Fruit fly (Drosophila melanogaster) whole organism, embryonic: ENCODE measurements around the gene CG8042.

Experiments used
- ATbp ChIP-seq: fragments of 200-800 bp; sonication (Bioruptor generic); optimal IDR thresholded peaks from 2 replicates; lab custom pipeline; 2017; ENCODE audit warnings: missing biosample characterization, mild to moderate bottlenecking, missing genetic modification characterization, missing genetic modification reagents
- CG11504 ChIP-seq: fragments of 200-800 bp; sonication (Bioruptor generic); optimal IDR thresholded peaks from 3 replicates; lab custom pipeline; 2019; ENCODE audit warnings: missing biosample characterization, mild to moderate bottlenecking, missing genetic modification characterization, moderate library complexity
- CG12659 ChIP-seq: fragments of 200-800 bp; sonication (Bioruptor generic); optimal IDR thresholded peaks from 3 replicates; lab custom pipeline; 2017; ENCODE audit warnings: mild to moderate bottlenecking, missing biosample characterization, missing genetic modification reagents, missing genetic modification characterization
- CG13894 ChIP-seq: fragments of 200-800 bp; sonication (Bioruptor generic); optimal IDR thresholded peaks from 3 replicates; lab custom pipeline; 2018; ENCODE audit warnings: missing biosample characterization, mild to moderate bottlenecking, missing genetic modification characterization, moderate library complexity
- CG15073 ChIP-seq: fragments of 200-800 bp; sonication (Bioruptor generic); optimal IDR thresholded peaks from 2 replicates; lab custom pipeline; 2016; ENCODE audit warnings: missing biosample characterization, missing genetic modification characterization
- CG15479 ChIP-seq: fragments of 200-800 bp; sonication (Bioruptor generic); optimal IDR thresholded peaks from 3 replicates; lab custom pipeline; 2019; ENCODE audit warnings: missing biosample characterization, mild to moderate bottlenecking, missing genetic modification characterization, moderate library complexity
- CG1603 ChIP-seq: fragments of 200-800 bp; sonication (Bioruptor generic); optimal IDR thresholded peaks from 2 replicates; lab custom pipeline; 2019; ENCODE audit warnings: missing biosample characterization, mild to moderate bottlenecking, missing genetic modification characterization, moderate library complexity
- CG17359 ChIP-seq: fragments of 200-800 bp; sonication (Bioruptor generic); optimal IDR thresholded peaks from 3 replicates; lab custom pipeline; 2018; ENCODE audit warnings: missing biosample characterization, mild to moderate bottlenecking, missing genetic modification characterization, moderate library complexity
- CG17361 ChIP-seq: fragments of 200-800 bp; sonication (Bioruptor generic); IDR thresholded peaks from 3 replicates; pipeline ENCODE4 v1.3.6; 2022; ENCODE audit warnings: missing biosample characterization, missing genetic modification characterization
- CG17612 ChIP-seq: fragments of 200-800 bp; sonication (Bioruptor generic); IDR thresholded peaks from 2 replicates; pipeline ENCODE4 v1.3.6; 2022; ENCODE audit warnings: missing biosample characterization, missing genetic modification characterization
- CG18764 ChIP-seq: fragments of 200-800 bp; sonication (Bioruptor generic); optimal IDR thresholded peaks from 3 replicates; lab custom pipeline; 2016; ENCODE audit warnings: missing biosample characterization, missing genetic modification characterization
- CG2129 ChIP-seq: fragments of 200-800 bp; sonication (Bioruptor generic); IDR thresholded peaks from 2 replicates; pipeline ENCODE4 v1.3.6; 2022; ENCODE audit warnings: missing biosample characterization, missing genetic modification characterization; ENCODE audit not compliant: partially characterized antibody
- CG2712 ChIP-seq: fragments of 200-800 bp; optimal IDR thresholded peaks from 3 replicates; lab custom pipeline; 2019; ENCODE audit warnings: missing biosample characterization, mild to moderate bottlenecking, missing genetic modification characterization, moderate library complexity
- CG31224 ChIP-seq: fragments of 200-800 bp; sonication (Bioruptor generic); IDR thresholded peaks from 2 replicates; pipeline ENCODE4 v1.3.6; 2022; ENCODE audit warnings: missing biosample characterization, missing genetic modification characterization
- CG31365 ChIP-seq: fragments of 200-800 bp; sonication (Bioruptor generic); optimal IDR thresholded peaks from 2 replicates; lab custom pipeline; 2018; ENCODE audit warnings: missing biosample characterization, mild to moderate bottlenecking, missing genetic modification characterization
- CG32772 ChIP-seq: fragments of 200-800 bp; sonication (Bioruptor generic); IDR thresholded peaks from 2 replicates; pipeline ENCODE4 v1.3.6; 2022; ENCODE audit warnings: missing biosample characterization, missing genetic modification characterization
- CG34376 ChIP-seq: fragments of 200-800 bp; sonication (Bioruptor generic); optimal IDR thresholded peaks from 2 replicates; lab custom pipeline; 2018; ENCODE audit warnings: missing biosample characterization, mild to moderate bottlenecking, missing genetic modification characterization
- CG3838 ChIP-seq: fragments of 200-800 bp; sonication (Bioruptor generic); optimal IDR thresholded peaks from 3 replicates; lab custom pipeline; 2016; ENCODE audit warnings: missing biosample characterization, missing genetic modification characterization
- CG4328 ChIP-seq: fragments of 200-800 bp; sonication (Bioruptor generic); optimal IDR thresholded peaks from 3 replicates; lab custom pipeline; 2017; ENCODE audit warnings: missing biosample characterization, missing genetic modification reagents, missing genetic modification characterization
- CG6272 ChIP-seq: fragments of 200-800 bp; sonication (Bioruptor generic); IDR thresholded peaks from 2 replicates; pipeline ENCODE4 v1.3.6; 2022; ENCODE audit warnings: missing biosample characterization, missing genetic modification characterization
- CG6683 ChIP-seq: fragments of 200-800 bp; sonication (Bioruptor generic); optimal IDR thresholded peaks from 2 replicates; lab custom pipeline; 2017; ENCODE audit warnings: missing biosample characterization, mild to moderate bottlenecking, missing genetic modification characterization, missing genetic modification reagents
- CG8388 ChIP-seq: fragments of 200-800 bp; sonication (Bioruptor generic); optimal IDR thresholded peaks from 2 replicates; lab custom pipeline; 2019; ENCODE audit warnings: missing biosample characterization, mild to moderate bottlenecking, missing genetic modification characterization, moderate library complexity
- CHES-1-like ChIP-seq: fragments of 200-800 bp; sonication (Bioruptor generic); optimal IDR thresholded peaks from 2 replicates; lab custom pipeline; 2016; ENCODE audit warnings: missing biosample characterization, missing genetic modification characterization
- Doc2 ChIP-seq: fragments of 200-800 bp; sonication (Bioruptor generic); IDR thresholded peaks from 2 replicates; pipeline ENCODE4 v1.3.6; 2022; ENCODE audit warnings: missing biosample characterization, missing genetic modification characterization
- Eip74EF ChIP-seq, 2 experiments: fragments of 200-800 bp in 1 of 2; fragments of >200 bp in 1 of 2; sonication (Bioruptor generic) in 1 of 2; optimal IDR thresholded peaks; 2 replicates each; lab custom pipeline; 2017 to 2019; ENCODE audit warnings: missing biosample characterization in 2 of 2, missing genetic modification characterization in 2 of 2, mild to moderate bottlenecking in 1 of 2, moderate library complexity in 1 of 2
- Ets97D ChIP-seq: fragments of 200-800 bp; sonication (Bioruptor generic); optimal IDR thresholded peaks from 3 replicates; lab custom pipeline; 2016; ENCODE audit warnings: missing biosample characterization, missing genetic modification characterization
- HLH3B ChIP-seq: fragments of 200-800 bp; sonication (Bioruptor generic); IDR thresholded peaks from 2 replicates; pipeline ENCODE4 v1.3.6; 2022; ENCODE audit warnings: missing biosample characterization, missing genetic modification characterization
- Lim3 ChIP-seq: fragments of 200-800 bp; sonication (Bioruptor generic); IDR thresholded peaks from 2 replicates; pipeline ENCODE4 v1.3.6; 2022; ENCODE audit warnings: missing biosample characterization, missing genetic modification characterization
- NFAT ChIP-seq: fragments of 200-800 bp; sonication (Bioruptor generic); IDR thresholded peaks from 2 replicates; pipeline ENCODE4 v1.3.6; 2022; ENCODE audit warnings: missing biosample characterization, missing genetic modification characterization
- Spps ChIP-seq: fragments of 200-800 bp; sonication (Bioruptor generic); optimal IDR thresholded peaks from 2 replicates; lab custom pipeline; 2018; ENCODE audit warnings: missing biosample characterization, mild to moderate bottlenecking, missing genetic modification characterization
- Vsx1 ChIP-seq: fragments of 200-800 bp; sonication (Bioruptor generic); optimal IDR thresholded peaks from 2 replicates; lab custom pipeline; 2017; ENCODE audit warnings: missing biosample characterization, mild to moderate bottlenecking, missing genetic modification characterization, missing genetic modification reagents
- corto ChIP-seq: fragments of 200-800 bp; sonication (Bioruptor generic); optimal IDR thresholded peaks from 2 replicates; lab custom pipeline; 2016; ENCODE audit warnings: missing biosample characterization, mild to moderate bottlenecking, missing genetic modification characterization, moderate library complexity
- en ChIP-seq: fragments of 200-800 bp; sonication (Bioruptor generic); optimal IDR thresholded peaks from 2 replicates; lab custom pipeline; 2016; ENCODE audit warnings: missing biosample characterization, missing genetic modification characterization
- gfzf ChIP-seq: fragments of 200-800 bp; sonication (Bioruptor generic); optimal IDR thresholded peaks from 2 replicates; lab custom pipeline; 2016; ENCODE audit warnings: missing biosample characterization, mild to moderate bottlenecking, missing genetic modification characterization, moderate library complexity
- inv ChIP-seq: fragments of 200-800 bp; sonication (Bioruptor generic); IDR thresholded peaks from 2 replicates; pipeline ENCODE4 v1.3.6; 2022; ENCODE audit warnings: missing biosample characterization, missing genetic modification characterization; ENCODE audit not compliant: partially characterized antibody
- kni ChIP-seq: fragments of 200-800 bp; sonication (Bioruptor generic); optimal IDR thresholded peaks from 3 replicates; lab custom pipeline; 2017; ENCODE audit warnings: mild to moderate bottlenecking, missing biosample characterization, missing genetic modification reagents, missing genetic modification characterization
- lmd ChIP-seq: fragments of 200-800 bp; sonication (Bioruptor generic); IDR thresholded peaks from 2 replicates; pipeline ENCODE4 v1.3.6; 2022; ENCODE audit warnings: missing biosample characterization, missing genetic modification characterization
- nau ChIP-seq: fragments of 200-800 bp; sonication (Bioruptor generic); optimal IDR thresholded peaks from 3 replicates; lab custom pipeline; 2017; ENCODE audit warnings: missing biosample characterization, mild to moderate bottlenecking, missing genetic modification characterization, missing genetic modification reagents
- rib ChIP-seq: fragments of 200-800 bp; sonication (Bioruptor generic); IDR thresholded peaks from 2 replicates; pipeline ENCODE4 v1.3.6; 2022; ENCODE audit warnings: missing biosample characterization, missing genetic modification characterization
- sisA ChIP-seq: fragments of 200-800 bp; sonication (Bioruptor generic); IDR thresholded peaks from 2 replicates; pipeline ENCODE4 v1.3.6; 2022; ENCODE audit warnings: missing biosample characterization, missing genetic modification characterization
- slou ChIP-seq: fragments of 200-800 bp; sonication (Bioruptor generic); optimal IDR thresholded peaks from 3 replicates; lab custom pipeline; 2016; ENCODE audit warnings: missing biosample characterization, missing genetic modification characterization
- sqz ChIP-seq: fragments of 200-800 bp; sonication (Bioruptor generic); optimal IDR thresholded peaks from 3 replicates; lab custom pipeline; 2018; ENCODE audit warnings: missing biosample characterization, mild to moderate bottlenecking, missing genetic modification characterization
- stwl ChIP-seq: fragments of 200-800 bp; sonication (Bioruptor generic); optimal IDR thresholded peaks from 3 replicates; lab custom pipeline; 2018; ENCODE audit warnings: missing biosample characterization, mild to moderate bottlenecking, missing genetic modification characterization, moderate library complexity
- trem ChIP-seq: fragments of 200-800 bp; optimal IDR thresholded peaks from 3 replicates; lab custom pipeline; 2019; ENCODE audit warnings: missing biosample characterization, mild to moderate bottlenecking, missing genetic modification characterization, moderate library complexity
- ttk ChIP-seq: fragments of 200-800 bp; sonication (Bioruptor generic); IDR thresholded peaks from 2 replicates; pipeline ENCODE4 v2.1.2; 2022; ENCODE audit warnings: missing biosample characterization, missing genetic modification characterization
- unc-4 ChIP-seq: fragments of 200-800 bp; sonication (Bioruptor generic); IDR thresholded peaks from 2 replicates; pipeline ENCODE4 v1.3.6; 2022; ENCODE audit warnings: missing biosample characterization, missing genetic modification characterization; ENCODE audit not compliant: partially characterized antibody
- zen ChIP-seq: fragments of 200-800 bp; sonication (Bioruptor generic); optimal IDR thresholded peaks from 3 replicates; lab custom pipeline; 2018; ENCODE audit warnings: missing biosample characterization, mild to moderate bottlenecking, missing genetic modification characterization, moderate library complexity
- zf30C ChIP-seq: fragments of 200-800 bp; sonication (Bioruptor generic); optimal IDR thresholded peaks from 3 replicates; lab custom pipeline; 2018; ENCODE audit warnings: missing biosample characterization, mild to moderate bottlenecking, missing genetic modification characterization

Gene CG8042

dm6 chr3L:7978777-7979649 lies 4.2 kb upstream of the CG8042 start, which contains the start of gene nmo (continued):
- TF ChIP-seq Eip74EF (GFP tag; optimal IDR thresholded peaks at IDR 0.05; lab: Kevin White, UChicago) (peak in 1 of 2 experiments; percentile 75), trem (tag; lab: Kevin White, UChicago) (peak; percentile 92), Lim3 (GFP tag; lab: Robert Waterston, UW) (no peak), unc-4 (GFP tag; lab: Robert Waterston, UW) (no peak), ttk (no peak), kni (GFP tag; lab: Kevin White, UChicago) (peak; percentile 1), inv (GFP tag; lab: Robert Waterston, UW) (no peak), CG15073 (GFP tag; lab: Kevin White, UChicago) (no peak), rib (GFP tag; lab: Robert Waterston, UW) (no peak), CG8388 (no peak), CG1603 (tag; lab: Kevin White, UChicago) (peak; percentile 50), CG2712 (tag; lab: Kevin White, UChicago) (peak; percentile 24), CG32772 (no peak), CG6272 (peak; percentile 50), zen (peak; percentile 43), CG17359 (peak; percentile 73), gfzf (peak; percentile 59), zf30C (GFP tag; lab: Kevin White, UChicago) (no peak), en (no peak), CG34376 (peak; percentile 81), Vsx1 (GFP tag; lab: Kevin White, UChicago) (peak; percentile 10), CG13894 (tag; lab: Kevin White, UChicago) (peak; percentile 43), sisA (GFP tag; lab: Robert Waterston, UW) (no peak), CG15479 (GFP tag; lab: Kevin White, UChicago) (no peak), CG31365 (tag; lab: Kevin White, UChicago) (peak; percentile 24), CG12659 (GFP tag; lab: Kevin White, UChicago) (peak; percentile 41), CG18764 (GFP tag; lab: Kevin White, UChicago) (peak; percentile 9), ATbp (peak; percentile 5), Spps (tag; lab: Kevin White, UChicago) (no peak), CHES-1-like (GFP tag; lab: Kevin White, UChicago) (peak; percentile 26), NFAT (GFP tag; lab: Robert Waterston, UW) (no peak), CG31224 (GFP tag; lab: Robert Waterston, UW) (no peak), CG2129 (GFP tag; lab: Robert Waterston, UW) (no peak), Ets97D (GFP tag; lab: Kevin White, UChicago) (peak; percentile 85), CG3838 (GFP tag; lab: Kevin White, UChicago) (no peak), slou (GFP tag; lab: Kevin White, UChicago) (no peak), CG17361 (no peak), CG4328 (GFP tag; lab: Kevin White, UChicago) (no peak), stwl (tag; lab: Kevin White, UChicago) (peak; percentile 89), Doc2 (GFP tag; lab: Robert Waterston, UW) (no peak), lmd (no peak), CG17612 (GFP tag; lab: Robert Waterston, UW) (no peak), HLH3B (GFP tag; lab: Robert Waterston, UW) (no peak), CG11504 (peak; percentile 54), CG6683 (GFP tag; lab: Kevin White, UChicago) (peak; percentile 31), nau (GFP tag; lab: Kevin White, UChicago) (peak; percentile 14), sqz (GFP tag; lab: Kevin White, UChicago) (peak; percentile 78), corto (GFP tag; lab: Kevin White, UChicago) (peak; percentile 47)
